Worm (Caenorhabditis elegans) whole organism, L1 larva: Measurements from ENCODE around the gene cha-1.

Experiments
- C04F5.9 ChIP-seq: sonication (generic microtip); optimal IDR thresholded peaks from 2 replicates; lab custom pipeline; 2016; ENCODE audit warnings: missing genetic modification characterization, missing compliant biosample characterization
- F16B12.6 ChIP-seq: fragments of 150-350 bp; optimal IDR thresholded peaks from 2 replicates; lab custom pipeline; 2014; ENCODE audit warnings: missing biosample characterization, missing genetic modification characterization
- Y116A8C.19 ChIP-seq: sonication (generic microtip); optimal IDR thresholded peaks from 2 replicates; lab custom pipeline; 2016; ENCODE audit warnings: missing compliant biosample characterization, missing genetic modification characterization, borderline replicate concordance
- alr-1 ChIP-seq: fragments of 200-800 bp; sonication (Bioruptor generic); optimal IDR thresholded peaks from 2 replicates; lab custom pipeline; 2018; ENCODE audit warnings: borderline replicate concordance, mild to moderate bottlenecking, missing genetic modification characterization, missing compliant biosample characterization
- ceh-8 ChIP-seq: fragments of 200-800 bp; sonication (Bioruptor generic); optimal IDR thresholded peaks from 2 replicates; lab custom pipeline; 2018; ENCODE audit warnings: mild to moderate bottlenecking, missing genetic modification characterization, moderate library complexity, missing compliant biosample characterization
- efl-1 ChIP-seq, 4 experiments: fragments of 150-350 bp; optimal IDR thresholded peaks in 3 of 4; peaks in 1 of 4; 1 replicate in 1 of 4; 2 replicates in 3 of 4; lab custom pipeline; 2014; ENCODE audit warnings: missing biosample characterization in 2 of 4, missing genetic modification characterization in 2 of 4, missing genetic modification reagents in 2 of 4
- efl-3 ChIP-seq: fragments of 200-800 bp; sonication (Bioruptor generic); optimal IDR thresholded peaks from 2 replicates; lab custom pipeline; 2018; ENCODE audit warnings: mild to moderate bottlenecking, missing genetic modification characterization, missing compliant biosample characterization
- egl-13 ChIP-seq: sonication (generic microtip); optimal IDR thresholded peaks from 2 replicates; lab custom pipeline; 2016; ENCODE audit warnings: missing genotype, missing genetic modification reagents, missing genetic modification characterization, missing compliant biosample characterization
- elt-2 ChIP-seq: sonication (generic microtip); optimal IDR thresholded peaks from 2 replicates; lab custom pipeline; 2016; ENCODE audit warnings: missing genetic modification characterization, mild to moderate bottlenecking, inconsistent platforms, missing compliant biosample characterization, missing genetic modification reagents
- fkh-10 ChIP-seq: sonication (generic microtip); optimal IDR thresholded peaks from 2 replicates; lab custom pipeline; 2017; ENCODE audit warnings: missing biosample characterization, missing genetic modification reagents, missing genetic modification characterization
- fkh-8 ChIP-seq: sonication (generic microtip); optimal IDR thresholded peaks from 2 replicates; lab custom pipeline; 2016; ENCODE audit warnings: mild to moderate bottlenecking, missing genetic modification characterization, missing compliant biosample characterization
- grh-1 ChIP-seq: fragments of 200-800 bp; sonication (Bioruptor generic); IDR thresholded peaks from 2 replicates; pipeline ENCODE4 v1.3.6; 2022; ENCODE audit warnings: missing genetic modification reagents, missing genetic modification characterization, missing compliant biosample characterization
- hlh-17 ChIP-seq: fragments of 200-800 bp; sonication (Bioruptor generic); optimal IDR thresholded peaks from 2 replicates; lab custom pipeline; 2018; ENCODE audit warnings: missing genetic modification characterization, mild to moderate bottlenecking, missing compliant biosample characterization, moderate library complexity, borderline replicate concordance
- hpl-2 ChIP-seq: fragments of 150-350 bp; optimal IDR thresholded peaks from 2 replicates; lab custom pipeline; 2014; ENCODE audit warnings: missing biosample characterization, missing genetic modification reagents, missing genetic modification characterization
- irx-1 ChIP-seq: sonication (generic microtip); optimal IDR thresholded peaks from 2 replicates; lab custom pipeline; 2016; ENCODE audit warnings: missing genetic modification characterization, missing compliant biosample characterization
- lin-13 ChIP-seq: fragments of 150-350 bp; optimal IDR thresholded peaks from 2 replicates; lab custom pipeline; 2014; ENCODE audit warnings: missing biosample characterization, missing genetic modification reagents, missing genetic modification characterization
- lin-14 ChIP-seq: fragments of 200-800 bp; sonication (Bioruptor generic); optimal IDR thresholded peaks from 2 replicates; lab custom pipeline; 2018; ENCODE audit warnings: mild to moderate bottlenecking, missing genetic modification characterization, moderate library complexity, missing compliant biosample characterization
- lin-15B ChIP-seq: fragments of 150-350 bp; sonication (generic microtip); optimal IDR thresholded peaks from 3 replicates; lab custom pipeline; 2014; ENCODE audit warnings: missing biosample characterization, missing genetic modification characterization
- lin-39 ChIP-seq: fragments of 150-350 bp; optimal IDR thresholded peaks from 2 replicates; lab custom pipeline; 2014; ENCODE audit warnings: missing biosample characterization, missing genetic modification reagents, missing genetic modification characterization
- mab-9 ChIP-seq: fragments of 200-800 bp; sonication (Bioruptor generic); IDR thresholded peaks from 2 replicates; pipeline ENCODE4 v1.3.6; 2022; ENCODE audit warnings: missing genetic modification reagents, missing genetic modification characterization, missing compliant biosample characterization
- mdl-1 ChIP-seq, 2 experiments: fragments of 150-350 bp; optimal IDR thresholded peaks; 2 replicates each; lab custom pipeline; 2014 to 2017; ENCODE audit warnings: missing biosample characterization in 2 of 2, missing genetic modification characterization in 2 of 2, inconsistent platforms in 1 of 2
- nhr-20 ChIP-seq: sonication (generic microtip); optimal IDR thresholded peaks from 2 replicates; lab custom pipeline; 2016; ENCODE audit warnings: mild to moderate bottlenecking, missing genetic modification characterization, missing compliant biosample characterization
- nhr-76 ChIP-seq: sonication (generic microtip); optimal IDR thresholded peaks from 2 replicates; lab custom pipeline; 2017; ENCODE audit warnings: missing biosample characterization, missing genetic modification characterization
- nhr-84 ChIP-seq: sonication (generic microtip); optimal IDR thresholded peaks from 2 replicates; lab custom pipeline; 2017; ENCODE audit warnings: missing biosample characterization, missing genetic modification characterization
- nhr-85 ChIP-seq: sonication (generic microtip); peaks from one replicate; lab custom pipeline; 2016; ENCODE audit warnings: missing genetic modification characterization, inconsistent platforms, missing compliant biosample characterization
- pag-3 ChIP-seq: sonication (generic microtip); optimal IDR thresholded peaks from 2 replicates; lab custom pipeline; 2017; ENCODE audit warnings: missing genetic modification characterization, mild to moderate bottlenecking, missing compliant biosample characterization, antibody characterized with exemption, borderline replicate concordance; ENCODE audit not compliant: insufficient read depth
- sox-4 ChIP-seq: sonication (generic microtip); optimal IDR thresholded peaks from 2 replicates; lab custom pipeline; 2016; ENCODE audit warnings: missing genetic modification characterization, missing compliant biosample characterization
- swsn-7 ChIP-seq: sonication (generic microtip); optimal IDR thresholded peaks from 2 replicates; lab custom pipeline; 2016; ENCODE audit warnings: missing genetic modification characterization, missing compliant biosample characterization
- tbx-2 ChIP-seq: sonication (generic microtip); optimal IDR thresholded peaks from 2 replicates; lab custom pipeline; 2016; ENCODE audit warnings: missing genetic modification characterization, missing compliant biosample characterization
- unc-130 ChIP-seq: fragments of 150-350 bp; optimal IDR thresholded peaks from 2 replicates; lab custom pipeline; 2017; ENCODE audit warnings: missing biosample characterization, missing genetic modification characterization, inconsistent platforms
- unc-30 ChIP-seq: sonication (generic microtip); optimal IDR thresholded peaks from 2 replicates; lab custom pipeline; 2017; ENCODE audit warnings: missing biosample characterization, missing genetic modification characterization
- unc-62 ChIP-seq: fragments of 150-350 bp; optimal IDR thresholded peaks from 2 replicates; lab custom pipeline; 2014; ENCODE audit warnings: missing biosample characterization, missing genetic modification reagents, missing genetic modification characterization
- unc-86 ChIP-seq: sonication (generic microtip); optimal IDR thresholded peaks from 2 replicates; lab custom pipeline; 2016; ENCODE audit warnings: missing genetic modification characterization, missing compliant biosample characterization
- vab-15 ChIP-seq: sonication (generic microtip); optimal IDR thresholded peaks from 2 replicates; lab custom pipeline; 2017; ENCODE audit warnings: missing genotype, mild to moderate bottlenecking, missing genetic modification characterization, missing compliant biosample characterization
- xbp-1 ChIP-seq: sonication (generic microtip); optimal IDR thresholded peaks from 2 replicates; lab custom pipeline; 2016; ENCODE audit warnings: missing genetic modification characterization, missing compliant biosample characterization
- ztf-11 ChIP-seq, 2 experiments: sonication (generic microtip); optimal IDR thresholded peaks; 2 replicates each; lab custom pipeline; 2016 to 2017; ENCODE audit warnings: missing genetic modification characterization in 2 of 2, missing biosample characterization in 1 of 2, missing compliant biosample characterization in 1 of 2
- ztf-4 ChIP-seq: fragments of 150-350 bp; optimal IDR thresholded peaks from 2 replicates; lab custom pipeline; 2014; ENCODE audit warnings: missing biosample characterization, missing genetic modification characterization

Gene cha-1

ce11 chrIV:3624597-3624996 lies at the start of gene cha-1, which contains the start of gene unc-17:
Gene cha-1, minus strand, starts transcription at chrIV:3624697.
Gene unc-17, minus strand, starts transcription at chrIV:3624699.
- TF ChIP-seq fkh-10 (GFP tag; lab: Kevin White, UChicago) = no peak

- TF ChIP-seq alr-1 (tag; lab: Kevin White, UChicago) = no peak
- no peak for TF ChIP-seq irx-1
- no peak for TF ChIP-seq sox-4 (tag; lab: Kevin White, UChicago)
- no peak for TF ChIP-seq F16B12.6 (tag; lab: Kevin White, UChicago)
- no peak for TF ChIP-seq lin-13 (GFP tag; lab: Kevin White, UChicago)
- no peak for TF ChIP-seq ceh-8 (GFP tag; lab: Kevin White, UChicago)
Observed at ce11 chrIV:3668603-3669002, 44.1 kb upstream of the cha-1 start, which contains the start of gene fmil-1. Gene fmil-1, minus strand, starts transcription at chrIV:3668703.

- TF ChIP-seq fkh-10 (GFP tag; lab: Kevin White, UChicago) (peak; percentile 83), nhr-84 (tag; lab: Kevin White, UChicago) (no peak), efl-1 (optimal IDR thresholded peaks at IDR 0.05; lab: Kevin White, UChicago) (no peak), efl-1 (GFP tag; optimal IDR thresholded peaks at IDR 0.05 in 1 of 2; lab: Kevin White, UChicago) (peak in 1 of 2 experiments; percentile 52), lin-14 (GFP tag; lab: Kevin White, UChicago) (peak; percentile 50)
Observed at ce11 chrIV:3667796-3668195, 43.3 kb upstream of the cha-1 start.

ce11 chrIV:3666543-3666942 lies 42.0 kb upstream of the cha-1 start:
- TF ChIP-seq ztf-4 (no peak), lin-15B (tag; lab: Kevin White, UChicago) (no peak), elt-2 (tag; lab: Kevin White, UChicago) (no peak), hpl-2 (GFP tag; lab: Kevin White, UChicago) (no peak), C04F5.9 (tag; lab: Kevin White, UChicago) (no peak), ceh-8 (GFP tag; lab: Kevin White, UChicago) (no peak), ztf-11 (tag; optimal IDR thresholded peaks at IDR 0.05; lab: Kevin White, UChicago) (no peak), lin-39 (tag; lab: Kevin White, UChicago) (no peak), unc-130 (tag; lab: Kevin White, UChicago) (no peak), fkh-8 (tag; lab: Kevin White, UChicago) (no peak), unc-30 (no peak), pag-3 (tag; lab: Kevin White, UChicago) (no peak), tbx-2 (no peak), xbp-1 (tag; lab: Kevin White, UChicago) (no peak), vab-15 (tag; lab: Kevin White, UChicago) (no peak), unc-62 (GFP tag; lab: Kevin White, UChicago) (no peak), swsn-7 (tag; lab: Kevin White, UChicago) (no peak)

ce11 chrIV:3665089-3665488 lies 40.6 kb upstream of the cha-1 start:
- peak; percentile 1 for TF ChIP-seq nhr-85 (tag; lab: Kevin White, UChicago)
- no peak for TF ChIP-seq ceh-8 (GFP tag; lab: Kevin White, UChicago)

ce11 chrIV:3662863-3663262 lies 38.4 kb upstream of the cha-1 start:
- TF ChIP-seq efl-3 (GFP tag; lab: Kevin White, UChicago) = no peak
- TF ChIP-seq unc-86 = no peak

- TF ChIP-seq nhr-20 (no peak), hlh-17 (GFP tag; lab: Kevin White, UChicago) (no peak), mdl-1 (tag; optimal IDR thresholded peaks at IDR 0.05; lab: Kevin White, UChicago) (no peak), mab-9 (GFP tag; lab: Robert Waterston, UW) (no peak), nhr-85 (tag; lab: Kevin White, UChicago) (peak; percentile 31), irx-1 (no peak), unc-86 (no peak), efl-1 (optimal IDR thresholded peaks at IDR 0.05; lab: Kevin White, UChicago) (no peak), efl-1 (GFP tag; optimal IDR thresholded peaks at IDR 0.05 in 1 of 2; lab: Kevin White, UChicago) (peak in 1 of 2 experiments; percentile 73), egl-13 (tag; lab: Kevin White, UChicago) (no peak), hpl-2 (GFP tag; lab: Kevin White, UChicago) (no peak), xbp-1 (tag; lab: Kevin White, UChicago) (no peak), nhr-76 (tag; lab: Kevin White, UChicago) (no peak), lin-39 (tag; lab: Kevin White, UChicago) (no peak), Y116A8C.19 (tag; lab: Kevin White, UChicago) (no peak), grh-1 (GFP tag; lab: Robert Waterston, UW) (no peak)
Observed at ce11 chrIV:3661117-3661634, 36.7 kb upstream of the cha-1 start.
